Worm (Caenorhabditis elegans) whole organism, midembryonic: ENCODE results near the gene cpg-18.

Experiments
- T22C8.4 ChIP-seq: fragments of 200-800 bp; sonication (Bioruptor generic); IDR thresholded peaks from 2 replicates; pipeline ENCODE4 v1.3.6; 2022; ENCODE audit warnings: missing genetic modification characterization, missing compliant biosample characterization
- cog-1 ChIP-seq: sonication (generic microtip); optimal IDR thresholded peaks from 2 replicates; lab custom pipeline; 2016; ENCODE audit warnings: missing genetic modification characterization, missing compliant biosample characterization
- flt-1 ChIP-seq: fragments of 200-800 bp; sonication (Bioruptor generic); IDR thresholded peaks from 2 replicates; pipeline ENCODE4 v1.3.6; 2022; ENCODE audit warnings: missing genetic modification characterization, missing compliant biosample characterization
- klf-2 ChIP-seq: fragments of 200-800 bp; sonication (Bioruptor generic); conservative IDR thresholded peaks from 2 replicates; pipeline ENCODE4 v1.3.6; 2022; ENCODE audit warnings: missing genetic modification reagents, missing genetic modification characterization, missing compliant biosample characterization
- med-1 ChIP-seq: sonication (generic microtip); optimal IDR thresholded peaks from 2 replicates; lab custom pipeline; 2017; ENCODE audit warnings: missing genetic modification characterization, mild to moderate bottlenecking, missing compliant biosample characterization, antibody characterized with exemption, missing genetic modification reagents; ENCODE audit not compliant: insufficient read depth
- ref-1 ChIP-seq: fragments of 200-800 bp; sonication (Bioruptor generic); conservative IDR thresholded peaks from 2 replicates; pipeline ENCODE4 v1.3.6; 2022; ENCODE audit warnings: missing genetic modification reagents, missing genetic modification characterization, missing compliant biosample characterization
- tab-1 ChIP-seq: fragments of 200-800 bp; sonication (Bioruptor generic); IDR thresholded peaks from 2 replicates; pipeline ENCODE4 v1.3.6; 2022; ENCODE audit warnings: missing genetic modification characterization, missing compliant biosample characterization
- ztf-23 ChIP-seq: fragments of 200-800 bp; sonication (Bioruptor generic); IDR thresholded peaks from 2 replicates; pipeline ENCODE4 v1.3.6; 2022; ENCODE audit warnings: missing genetic modification reagents, missing genetic modification characterization, missing compliant biosample characterization
- ztf-29 ChIP-seq: fragments of 200-800 bp; sonication (Bioruptor generic); IDR thresholded peaks from 2 replicates; pipeline ENCODE4 v1.3.6; 2022; ENCODE audit warnings: missing genetic modification reagents, missing genetic modification characterization, missing compliant biosample characterization

cpg-18 gene

ce11 chrIV:5752704-5753103 lies 17.9 kb downstream of the cpg-18 start:
- no peak for TF ChIP-seq ztf-23
- no peak for TF ChIP-seq ztf-29 (GFP tag; lab: Robert Waterston, UW)
- TF ChIP-seq ref-1 (GFP tag; lab: Robert Waterston, UW): no peak
- no peak for TF ChIP-seq T22C8.4 (GFP tag; lab: Robert Waterston, UW)
- no peak for TF ChIP-seq klf-2
- no peak for TF ChIP-seq med-1
- TF ChIP-seq flt-1 (GFP tag; lab: Robert Waterston, UW): no peak
- TF ChIP-seq tab-1 (GFP tag; lab: Robert Waterston, UW): no peak

- TF ChIP-seq klf-2: no peak
- TF ChIP-seq flt-1 (GFP tag; lab: Robert Waterston, UW): 0 out of 2 replicates have a peak, but pooled peaks have one; percentile 30
- TF ChIP-seq ref-1 (GFP tag; lab: Robert Waterston, UW): no peak
- TF ChIP-seq cog-1 (tag; lab: Kevin White, UChicago): peak; percentile 31
- no peak for TF ChIP-seq tab-1 (GFP tag; lab: Robert Waterston, UW)
Observed at ce11 chrIV:5753253-5753652, 18.4 kb downstream of the cpg-18 start.

ce11 chrIV:5753954-5754543 lies 19.2 kb downstream of the cpg-18 start:
- TF ChIP-seq ztf-29 (GFP tag; lab: Robert Waterston, UW) (no peak), ztf-23 (no peak), ref-1 (GFP tag; lab: Robert Waterston, UW) (no peak), flt-1 (GFP tag; lab: Robert Waterston, UW) (no peak), tab-1 (GFP tag; lab: Robert Waterston, UW) (no peak), med-1 (no peak), cog-1 (tag; lab: Kevin White, UChicago) (no peak), klf-2 (no peak), T22C8.4 (GFP tag; lab: Robert Waterston, UW) (no peak)

ce11 chrIV:5754821-5755220 lies 20.0 kb downstream of the cpg-18 start:
- TF ChIP-seq ztf-23: no peak
- no peak for TF ChIP-seq cog-1 (tag; lab: Kevin White, UChicago)
- no peak for TF ChIP-seq ztf-29 (GFP tag; lab: Robert Waterston, UW)
- no peak for TF ChIP-seq T22C8.4 (GFP tag; lab: Robert Waterston, UW)
- no peak for TF ChIP-seq ref-1 (GFP tag; lab: Robert Waterston, UW)
- no peak for TF ChIP-seq tab-1 (GFP tag; lab: Robert Waterston, UW)
- no peak for TF ChIP-seq klf-2
- no peak for TF ChIP-seq flt-1 (GFP tag; lab: Robert Waterston, UW)
- no peak for TF ChIP-seq med-1

ce11 chrIV:5755922-5756321 lies 21.1 kb downstream of the cpg-18 start:
- TF ChIP-seq T22C8.4 (GFP tag; lab: Robert Waterston, UW): no peak
- TF ChIP-seq cog-1 (tag; lab: Kevin White, UChicago): no peak
- TF ChIP-seq ztf-29 (GFP tag; lab: Robert Waterston, UW): no peak
- no peak for TF ChIP-seq flt-1 (GFP tag; lab: Robert Waterston, UW)
- TF ChIP-seq ref-1 (GFP tag; lab: Robert Waterston, UW): no peak
- TF ChIP-seq ztf-23: no peak
- no peak for TF ChIP-seq med-1
- no peak for TF ChIP-seq tab-1 (GFP tag; lab: Robert Waterston, UW)
- no peak for TF ChIP-seq klf-2

- TF ChIP-seq ztf-29 (GFP tag; lab: Robert Waterston, UW) (no peak), tab-1 (GFP tag; lab: Robert Waterston, UW) (no peak), klf-2 (no peak), flt-1 (GFP tag; lab: Robert Waterston, UW) (no peak), T22C8.4 (GFP tag; lab: Robert Waterston, UW) (no peak)
Observed at ce11 chrIV:5757762-5758161, 22.9 kb downstream of the cpg-18 start, which contains the start of gene nhr-46. nhr-46 (minus strand) TSS chrIV:5757862.

- TF ChIP-seq tab-1 (GFP tag; lab: Robert Waterston, UW) (no peak), cog-1 (tag; lab: Kevin White, UChicago) (no peak), T22C8.4 (GFP tag; lab: Robert Waterston, UW) (no peak), flt-1 (GFP tag; lab: Robert Waterston, UW) (no peak), ref-1 (GFP tag; lab: Robert Waterston, UW) (no peak), klf-2 (no peak), ztf-29 (GFP tag; lab: Robert Waterston, UW) (no peak), ztf-23 (no peak), med-1 (no peak)
Observed at ce11 chrIV:5758695-5759094, 23.9 kb downstream of the cpg-18 start.

ce11 chrIV:5760656-5761055 lies 25.8 kb downstream of the cpg-18 start:
- no peak for TF ChIP-seq cog-1 (tag; lab: Kevin White, UChicago)
- TF ChIP-seq T22C8.4 (GFP tag; lab: Robert Waterston, UW): no peak
- no peak for TF ChIP-seq tab-1 (GFP tag; lab: Robert Waterston, UW)
- no peak for TF ChIP-seq ztf-29 (GFP tag; lab: Robert Waterston, UW)
- no peak for TF ChIP-seq ref-1 (GFP tag; lab: Robert Waterston, UW)
- no peak for TF ChIP-seq med-1
- no peak for TF ChIP-seq ztf-23
- no peak for TF ChIP-seq flt-1 (GFP tag; lab: Robert Waterston, UW)
- no peak for TF ChIP-seq klf-2

- TF ChIP-seq tab-1 (GFP tag; lab: Robert Waterston, UW) (no peak), T22C8.4 (GFP tag; lab: Robert Waterston, UW) (no peak), ref-1 (GFP tag; lab: Robert Waterston, UW) (no peak), med-1 (no peak), flt-1 (GFP tag; lab: Robert Waterston, UW) (no peak), ztf-23 (no peak), ztf-29 (GFP tag; lab: Robert Waterston, UW) (no peak), cog-1 (tag; lab: Kevin White, UChicago) (no peak), klf-2 (no peak)
Observed at ce11 chrIV:5761211-5761907, 26.5 kb downstream of the cpg-18 start.
